Worm (Caenorhabditis elegans) whole organism, L3 larva: ENCODE measurements around the gene clec-172.

Source experiments
- R02D3.7 ChIP-seq: fragments of 150-350 bp; optimal IDR thresholded peaks from 2 replicates; lab custom pipeline; 2014; ENCODE audit warnings: missing biosample characterization, missing genetic modification characterization
- aly-2 ChIP-seq: fragments of 150-350 bp; optimal IDR thresholded peaks from 2 replicates; lab custom pipeline; 2014; ENCODE audit warnings: missing biosample characterization, missing genetic modification characterization
- ama-1 ChIP-seq: fragments of 150-350 bp; optimal IDR thresholded peaks from 2 replicates; lab custom pipeline; 2018
- ceh-16 ChIP-seq: sonication (generic microtip); optimal IDR thresholded peaks from 2 replicates; lab custom pipeline; 2017; ENCODE audit warnings: missing biosample characterization, missing genetic modification characterization
- ceh-28 ChIP-seq: fragments of 150-350 bp; optimal IDR thresholded peaks from 2 replicates; lab custom pipeline; 2014; ENCODE audit warnings: missing biosample characterization, missing genetic modification reagents, missing genetic modification characterization
- ceh-9 ChIP-seq: sonication (generic microtip); optimal IDR thresholded peaks from 2 replicates; lab custom pipeline; 2018; ENCODE audit warnings: missing biosample characterization, missing genetic modification characterization
- egl-27 ChIP-seq: sonication (generic microtip); optimal IDR thresholded peaks from 4 replicates; lab custom pipeline; 2017; ENCODE audit warnings: missing biosample characterization, missing genetic modification reagents, missing genetic modification characterization
- elt-1 ChIP-seq: fragments of 150-350 bp; optimal IDR thresholded peaks from 2 replicates; lab custom pipeline; 2014; ENCODE audit warnings: missing biosample characterization, missing genetic modification characterization
- elt-2 ChIP-seq: sonication (generic microtip); optimal IDR thresholded peaks from 2 replicates; lab custom pipeline; 2016; ENCODE audit warnings: missing genetic modification reagents, mild to moderate bottlenecking, missing genetic modification characterization, missing compliant biosample characterization
- elt-3 ChIP-seq, 3 experiments: fragments of 150-350 bp in 1 of 3; sonication (generic microtip) in 2 of 3; optimal IDR thresholded peaks; 2 replicates in 2 of 3; 4 replicates in 1 of 3; lab custom pipeline; 2014 to 2017; ENCODE audit warnings: missing biosample characterization in 3 of 3, missing genetic modification characterization in 3 of 3
- eor-1 ChIP-seq, 2 experiments: fragments of 150-350 bp; optimal IDR thresholded peaks; 2 replicates each; lab custom pipeline; 2014 to 2018; ENCODE audit warnings: missing biosample characterization in 2 of 2, missing genetic modification characterization in 2 of 2
- fkh-2 ChIP-seq: fragments of 150-350 bp; optimal IDR thresholded peaks from 2 replicates; lab custom pipeline; 2014; ENCODE audit warnings: missing biosample characterization, missing genetic modification reagents, missing genetic modification characterization
- lin-39 ChIP-seq: fragments of 150-350 bp; optimal IDR thresholded peaks from 2 replicates; lab custom pipeline; 2018; ENCODE audit warnings: missing biosample characterization, missing genetic modification reagents, missing genetic modification characterization
- mml-1 ChIP-seq: fragments of 150-350 bp; sonication (generic microtip); optimal IDR thresholded peaks from 3 replicates; lab custom pipeline; 2014; ENCODE audit warnings: missing biosample characterization, missing genetic modification characterization
- nfya-1 ChIP-seq: sonication (generic microtip); optimal IDR thresholded peaks from 2 replicates; lab custom pipeline; 2017; ENCODE audit warnings: missing genetic modification characterization, mild to moderate bottlenecking, missing compliant biosample characterization, antibody characterized with exemption, moderate library complexity; ENCODE audit not compliant: insufficient read depth
- nhr-23 ChIP-seq: fragments of 150-350 bp; optimal IDR thresholded peaks from 2 replicates; lab custom pipeline; 2014; ENCODE audit warnings: missing biosample characterization, missing genetic modification reagents, missing genetic modification characterization
- nhr-25 ChIP-seq: sonication (generic microtip); optimal IDR thresholded peaks from 2 replicates; lab custom pipeline; 2017; ENCODE audit warnings: missing biosample characterization, missing genetic modification characterization
- nhr-28 ChIP-seq: fragments of 150-350 bp; optimal IDR thresholded peaks from 2 replicates; lab custom pipeline; 2014; ENCODE audit warnings: missing biosample characterization, missing genetic modification characterization
- nhr-76 ChIP-seq: fragments of 150-350 bp; sonication (generic microtip); optimal IDR thresholded peaks from 5 replicates; lab custom pipeline; 2014; ENCODE audit warnings: missing biosample characterization, missing genetic modification characterization
- pha-4 ChIP-seq: fragments of 150-350 bp; optimal IDR thresholded peaks from 2 replicates; lab custom pipeline; 2014; ENCODE audit warnings: missing biosample characterization, missing genetic modification reagents, missing genetic modification characterization
- pqm-1 ChIP-seq: fragments of 150-350 bp; optimal IDR thresholded peaks from 2 replicates; lab custom pipeline; 2017; ENCODE audit warnings: missing biosample characterization, missing genetic modification characterization, inconsistent platforms
- sea-2 ChIP-seq: fragments of 150-350 bp; sonication (generic microtip); optimal IDR thresholded peaks from 4 replicates; lab custom pipeline; 2014; ENCODE audit warnings: missing biosample characterization, missing genetic modification reagents, missing genetic modification characterization
- skn-1 ChIP-seq: fragments of 150-350 bp; optimal IDR thresholded peaks from 2 replicates; lab custom pipeline; 2014; ENCODE audit warnings: missing biosample characterization, missing genetic modification characterization
- unc-39 ChIP-seq: sonication (generic microtip); optimal IDR thresholded peaks from 4 replicates; lab custom pipeline; 2017; ENCODE audit warnings: missing biosample characterization, missing genetic modification characterization
- zag-1 ChIP-seq: fragments of 150-350 bp; optimal IDR thresholded peaks from 2 replicates; lab custom pipeline; 2014; ENCODE audit warnings: missing biosample characterization, missing genetic modification characterization
- ztf-11 ChIP-seq: fragments of 150-350 bp; optimal IDR thresholded peaks from 2 replicates; lab custom pipeline; 2014; ENCODE audit warnings: missing biosample characterization, missing genetic modification characterization

clec-172 gene

ce11 chrIV:1555021-1555720 lies 38.7 kb upstream of the clec-172 start, which contains the start of gene C34H4.1:
Gene C34H4.1, plus strand, starts transcription at chrIV:1555579.
- TF ChIP-seq nhr-23 (no peak), elt-2 (tag; lab: Kevin White, UChicago) (peak; percentile 56), nhr-76 (tag; lab: Kevin White, UChicago) (no peak), lin-39 (tag; lab: Kevin White, UChicago) (no peak), fkh-2 (tag; lab: Kevin White, UChicago) (no peak), aly-2 (tag; lab: Kevin White, UChicago) (no peak), eor-1 (tag; optimal IDR thresholded peaks at IDR 0.05; lab: Kevin White, UChicago) (no peak), egl-27 (tag; lab: Kevin White, UChicago) (no peak), R02D3.7 (tag; lab: Kevin White, UChicago) (no peak), nhr-28 (tag; lab: Kevin White, UChicago) (no peak), ceh-28 (tag; lab: Kevin White, UChicago) (no peak), ztf-11 (tag; lab: Kevin White, UChicago) (no peak), pqm-1 (tag; lab: Kevin White, UChicago) (peak; percentile 46), unc-39 (tag; lab: Kevin White, UChicago) (no peak)

DNA sequence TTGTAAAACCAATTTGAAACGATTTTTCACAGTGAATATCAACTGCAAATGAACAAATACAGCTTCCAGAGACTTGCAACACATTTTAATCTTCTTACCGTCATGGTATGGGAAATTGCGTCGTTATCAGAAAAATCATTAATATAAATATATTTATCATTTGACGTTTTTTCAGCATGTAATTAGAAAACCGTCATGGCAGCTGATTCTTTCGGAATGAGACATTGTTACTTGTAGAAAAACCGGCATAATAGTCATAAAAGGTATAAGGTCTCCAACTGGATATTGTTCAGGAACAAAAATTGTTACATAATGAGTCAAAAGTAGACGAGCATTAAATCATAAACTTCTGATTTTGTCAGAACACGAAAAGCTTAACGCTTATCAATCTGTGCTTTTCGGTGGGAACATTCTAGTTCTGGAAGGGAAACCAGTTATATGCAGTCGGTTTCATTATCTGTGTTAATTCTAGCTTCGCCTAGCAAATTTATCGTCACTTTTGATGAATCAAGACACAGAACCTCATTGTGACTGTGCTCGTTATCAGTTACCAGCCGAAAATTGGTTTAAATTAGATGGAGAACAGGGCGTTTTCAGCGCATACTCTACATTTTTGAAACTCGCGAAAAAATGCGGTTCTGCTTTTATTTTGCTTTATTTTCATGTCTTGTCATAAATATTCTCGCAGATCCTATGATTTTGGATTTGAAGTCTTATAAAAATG lies 36.9 kb upstream of the clec-172 start, which contains the start of gene C34H4.2:
TSS of gene C34H4.2 (plus strand) at position 558 of the 724 bp plus-strand sequence.
- TF ChIP-seq mml-1 (tag; lab: Kevin White, UChicago) (no peak), pqm-1 (tag; lab: Kevin White, UChicago) (peak; percentile 53), elt-2 (tag; lab: Kevin White, UChicago) (peak; percentile 62)
- TF ChIP-seq, all 47 proteins: peak for 2

DNA sequence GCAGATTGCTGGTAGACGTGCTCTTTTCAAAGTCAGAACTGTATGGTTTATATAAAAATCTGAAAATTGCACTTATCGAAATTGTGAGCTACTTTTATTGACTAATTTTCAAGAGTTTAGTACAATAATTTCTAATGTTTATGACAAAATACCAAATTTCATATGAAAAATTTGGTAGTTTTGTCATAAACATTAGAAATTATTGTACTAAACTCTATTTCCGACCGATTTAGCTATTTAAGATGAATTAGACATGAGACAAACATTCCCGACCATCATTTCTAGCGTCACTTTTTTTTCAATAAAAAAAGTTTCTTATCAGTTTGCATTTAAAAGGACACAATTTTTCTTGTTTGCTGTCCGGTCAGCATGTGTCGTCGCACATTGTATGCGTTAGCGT lies 34.2 kb upstream of the clec-172 start, which contains the start of gene tag-244:
TSS of gene tag-244 (plus strand) at position 301 of the 400 bp plus-strand sequence.
- no peak for TF ChIP-seq lin-39 (tag; lab: Kevin White, UChicago)
- TF ChIP-seq elt-2 (tag; lab: Kevin White, UChicago): peak; percentile 19

DNA sequence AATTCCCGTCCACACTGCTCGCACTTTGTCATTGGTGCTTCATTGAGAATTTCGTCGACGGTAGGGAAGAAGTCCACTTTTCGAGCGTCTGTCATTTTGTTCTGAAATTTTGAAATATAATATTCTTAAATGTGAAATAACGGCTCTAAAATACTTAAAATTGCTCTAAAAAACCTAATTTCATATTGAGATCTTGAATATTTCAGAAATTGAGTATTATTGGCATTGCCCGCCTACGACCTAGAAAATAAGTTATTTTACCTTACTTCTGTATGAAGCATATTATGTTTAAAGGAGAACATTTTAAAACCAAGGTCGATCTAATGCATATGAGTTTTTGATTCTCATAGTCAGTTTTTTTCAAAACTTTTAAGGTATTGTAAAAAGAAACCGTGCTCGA lies 33.7 kb upstream of the clec-172 start, which contains the start of gene C34H4.5:
TSS of gene C34H4.5 (minus strand) at position 101 of the 400 bp plus-strand sequence.
- TF ChIP-seq ceh-9 (tag; lab: Kevin White, UChicago) (no peak), elt-1 (tag; lab: Kevin White, UChicago) (no peak), sea-2 (GFP tag; lab: Kevin White, UChicago) (no peak), fkh-2 (tag; lab: Kevin White, UChicago) (no peak), elt-2 (tag; lab: Kevin White, UChicago) (no peak), nfya-1 (tag; lab: Kevin White, UChicago) (no peak)
- TF ChIP-seq, all 47 proteins: peak for 0

DNA sequence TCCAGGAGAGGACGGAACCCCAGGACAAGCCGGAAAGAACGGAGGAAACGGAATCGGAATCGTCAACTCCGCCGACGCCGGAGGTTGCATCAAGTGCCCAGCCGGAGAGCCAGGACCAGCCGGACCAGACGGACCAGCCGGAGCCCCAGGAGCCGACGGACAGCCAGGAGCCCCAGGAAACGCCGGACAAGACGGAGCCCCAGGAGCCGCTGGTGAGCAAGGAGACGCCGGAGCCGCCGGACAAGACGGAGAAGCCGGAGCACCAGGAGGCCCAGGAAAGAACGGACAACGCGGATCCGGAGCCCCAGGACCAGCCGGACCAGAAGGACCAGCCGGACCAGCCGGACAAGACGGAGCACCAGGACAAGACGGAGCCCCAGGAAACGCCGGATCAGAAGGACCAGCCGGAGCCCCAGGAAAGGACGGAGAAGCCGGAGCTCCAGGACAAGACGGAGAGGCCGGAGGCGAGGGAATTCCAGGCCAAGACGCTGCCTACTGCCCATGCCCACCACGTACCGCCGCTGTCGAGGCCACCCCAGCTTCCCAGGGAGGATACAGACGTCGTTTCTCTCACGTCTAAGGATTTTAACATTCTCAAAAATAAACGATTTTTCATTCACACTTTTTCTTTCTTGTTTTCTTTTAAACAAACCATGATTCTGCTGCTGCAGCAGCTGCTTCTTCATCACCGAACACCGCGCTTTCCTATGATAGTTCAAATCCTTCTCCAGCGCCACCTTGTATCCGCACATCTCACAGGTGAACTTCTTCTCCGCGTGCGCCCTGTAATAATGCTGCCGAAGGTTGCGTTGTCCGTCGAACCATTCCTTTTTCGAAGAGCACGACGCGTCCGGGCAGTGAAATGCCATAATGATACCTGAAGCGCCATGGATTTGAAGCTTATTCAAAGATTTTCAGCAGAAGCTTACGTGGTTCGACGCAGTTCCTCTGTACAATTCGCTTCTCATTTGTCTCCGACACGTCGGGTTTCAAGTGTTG lies 33.0 kb upstream of the clec-172 start:
- TF ChIP-seq pha-4 (no peak), elt-1 (tag; lab: Kevin White, UChicago) (no peak), nhr-25 (tag; lab: Kevin White, UChicago) (peak; percentile 65), elt-3 (tag; optimal IDR thresholded peaks at IDR 0.05; lab: Kevin White, UChicago) (no peak), nfya-1 (tag; lab: Kevin White, UChicago) (peak; percentile 1), skn-1 (no peak), ceh-28 (tag; lab: Kevin White, UChicago) (no peak), zag-1 (tag; lab: Kevin White, UChicago) (no peak), ama-1 (lab: Kevin White, UChicago) (peak; percentile 86), ceh-16 (tag; lab: Kevin White, UChicago) (no peak)
